Worm (Caenorhabditis elegans): ENCODE results near the gene C25E10.16.

Gene C25E10.16

DNA sequence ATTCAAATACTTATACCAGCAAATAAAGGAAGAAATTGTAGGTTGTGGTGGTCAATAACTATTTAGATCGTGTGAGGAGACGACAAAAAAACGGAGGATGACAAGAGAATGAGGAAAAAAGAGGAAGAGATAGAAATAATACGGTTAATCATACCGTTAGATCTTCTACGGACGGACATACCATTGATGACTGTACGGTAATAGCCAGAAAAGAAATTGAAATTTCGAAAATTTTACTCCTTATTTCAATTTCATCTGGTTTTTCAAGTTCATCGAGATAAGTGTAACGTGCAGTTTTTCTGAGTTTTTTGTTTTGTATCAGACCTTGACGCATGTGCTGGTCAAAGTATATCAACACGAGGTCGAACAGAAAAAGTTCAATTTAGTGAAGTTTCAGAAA, 6.5 kb upstream of the C25E10.16 start:
- TF ChIP-seq pes-1 (GFP tag; IDR thresholded peaks at IDR 0.05) (no peak), sea-1 (GFP tag; conservative IDR thresholded peaks at IDR 0.05) (no peak), hmg-4 (GFP tag; optimal IDR thresholded peaks at IDR 0.05) (no peak), hmbx-1 (tag; optimal IDR thresholded peaks at IDR 0.05) (no peak), hnd-1 (tag; optimal IDR thresholded peaks at IDR 0.05) (no peak), tbx-37 (GFP tag; conservative IDR thresholded peaks at IDR 0.05) (no peak), ceh-13 (GFP tag; optimal IDR thresholded peaks at IDR 0.05) (no peak), ama-1 (optimal IDR thresholded peaks at IDR 0.05) (no peak), scrt-1 (GFP tag; IDR thresholded peaks at IDR 0.05) (no peak), F13C5.2 (tag; optimal IDR thresholded peaks at IDR 0.05) (no peak), aly-1 (tag; optimal IDR thresholded peaks at IDR 0.05) (no peak)

DNA sequence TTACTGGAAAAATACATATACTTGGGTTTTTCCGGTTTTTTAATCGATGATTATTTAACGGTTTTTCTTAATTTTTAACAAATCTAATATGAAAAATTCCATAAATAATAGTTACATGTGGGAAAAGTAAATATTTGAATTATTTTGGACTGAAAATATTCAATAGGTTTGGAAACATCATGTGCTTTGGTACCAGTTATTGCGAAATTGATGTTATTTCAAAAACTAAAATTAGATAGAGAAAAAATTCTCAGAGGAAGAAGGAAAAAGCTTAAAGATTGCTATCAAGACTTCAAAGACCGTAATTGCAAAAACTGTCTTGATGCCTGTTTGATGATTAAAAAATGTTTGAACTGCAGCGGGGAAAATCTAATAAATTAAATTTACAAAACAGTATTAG, 5.6 kb upstream of the C25E10.16 start:
- TF ChIP-seq ceh-36 (tag; optimal IDR thresholded peaks at IDR 0.05) (no peak), tbx-11 (GFP tag; IDR thresholded peaks at IDR 0.05) (no peak), ets-7 (tag; optimal IDR thresholded peaks at IDR 0.05) (no peak), pes-1 (GFP tag; IDR thresholded peaks at IDR 0.05) (no peak), hmg-4 (GFP tag; optimal IDR thresholded peaks at IDR 0.05) (no peak), sea-1 (GFP tag; conservative IDR thresholded peaks at IDR 0.05) (no peak), ceh-13 (GFP tag; optimal IDR thresholded peaks at IDR 0.05) (no peak), F13C5.2 (tag; optimal IDR thresholded peaks at IDR 0.05) (no peak), hmbx-1 (tag; optimal IDR thresholded peaks at IDR 0.05) (no peak), aly-1 (tag; optimal IDR thresholded peaks at IDR 0.05) (no peak), scrt-1 (GFP tag; IDR thresholded peaks at IDR 0.05) (no peak), flt-1 (GFP tag; IDR thresholded peaks at IDR 0.05) (no peak), tra-4 (tag; optimal IDR thresholded peaks at IDR 0.05) (no peak), B0310.2 (tag; optimal IDR thresholded peaks at IDR 0.05) (no peak), ama-1 (optimal IDR thresholded peaks at IDR 0.05) (no peak), hnd-1 (tag; optimal IDR thresholded peaks at IDR 0.05) (no peak), tbx-37 (GFP tag; conservative IDR thresholded peaks at IDR 0.05) (no peak)

ce11 chrV:9063134-9063533, 3.8 kb upstream of the C25E10.16 start:
- TF ChIP-seq F13C5.2 (tag; optimal IDR thresholded peaks at IDR 0.05) = no peak
- no peak for TF ChIP-seq pes-1 (GFP tag; IDR thresholded peaks at IDR 0.05)
- no peak for TF ChIP-seq ama-1 (optimal IDR thresholded peaks at IDR 0.05)
- no peak for TF ChIP-seq scrt-1 (GFP tag; IDR thresholded peaks at IDR 0.05)
- TF ChIP-seq tbx-11 (GFP tag; IDR thresholded peaks at IDR 0.05) = no peak
- no peak for TF ChIP-seq ceh-36 (tag; optimal IDR thresholded peaks at IDR 0.05)
- TF ChIP-seq tbx-37 (GFP tag; conservative IDR thresholded peaks at IDR 0.05) = no peak
- no peak for TF ChIP-seq aly-1 (tag; optimal IDR thresholded peaks at IDR 0.05)
- TF ChIP-seq hmbx-1 (tag; optimal IDR thresholded peaks at IDR 0.05) = no peak
- TF ChIP-seq B0310.2 (tag; optimal IDR thresholded peaks at IDR 0.05) = no peak
- no peak for TF ChIP-seq hnd-1 (tag; optimal IDR thresholded peaks at IDR 0.05)
- no peak for TF ChIP-seq ceh-13 (GFP tag; optimal IDR thresholded peaks at IDR 0.05)
- TF ChIP-seq hmg-4 (GFP tag; optimal IDR thresholded peaks at IDR 0.05) = no peak
- no peak for TF ChIP-seq sea-1 (GFP tag; conservative IDR thresholded peaks at IDR 0.05)
- TF ChIP-seq tra-4 (tag; optimal IDR thresholded peaks at IDR 0.05) = no peak
- TF ChIP-seq ets-7 (tag; optimal IDR thresholded peaks at IDR 0.05) = no peak

ce11 chrV:9062341-9062740, 3.0 kb upstream of the C25E10.16 start, which contains the start of gene C25E10.12:
Gene C25E10.12 (minus strand): TSS chrV:9062441.
- TF ChIP-seq tbx-37 (GFP tag; conservative IDR thresholded peaks at IDR 0.05) (no peak), tbx-11 (GFP tag; IDR thresholded peaks at IDR 0.05) (no peak), B0310.2 (tag; optimal IDR thresholded peaks at IDR 0.05) (no peak), hmbx-1 (tag; optimal IDR thresholded peaks at IDR 0.05) (no peak), aly-1 (tag; optimal IDR thresholded peaks at IDR 0.05) (no peak), ets-7 (tag; optimal IDR thresholded peaks at IDR 0.05) (no peak), sea-1 (GFP tag; conservative IDR thresholded peaks at IDR 0.05) (no peak), flt-1 (GFP tag; IDR thresholded peaks at IDR 0.05) (no peak), ama-1 (optimal IDR thresholded peaks at IDR 0.05) (no peak), pes-1 (GFP tag; IDR thresholded peaks at IDR 0.05) (no peak), tra-4 (tag; optimal IDR thresholded peaks at IDR 0.05) (no peak), hmg-4 (GFP tag; optimal IDR thresholded peaks at IDR 0.05) (no peak), ceh-13 (GFP tag; optimal IDR thresholded peaks at IDR 0.05) (no peak)

ce11 chrV:9058627-9059026, 741 bp downstream of the C25E10.16 start, which contains the start of gene C25E10.11:
Gene C25E10.11 (minus strand): TSS chrV:9058727.
- no peak for TF ChIP-seq tbx-37 (GFP tag; conservative IDR thresholded peaks at IDR 0.05)
- TF ChIP-seq hnd-1 (tag; optimal IDR thresholded peaks at IDR 0.05) = no peak
- TF ChIP-seq flt-1 (GFP tag; IDR thresholded peaks at IDR 0.05) = no peak
- TF ChIP-seq pes-1 (GFP tag; IDR thresholded peaks at IDR 0.05) = no peak
- TF ChIP-seq ceh-13 (GFP tag; optimal IDR thresholded peaks at IDR 0.05) = no peak
- TF ChIP-seq B0310.2 (tag; optimal IDR thresholded peaks at IDR 0.05) = no peak
- TF ChIP-seq ama-1 (optimal IDR thresholded peaks at IDR 0.05) = no peak
- TF ChIP-seq tbx-11 (GFP tag; IDR thresholded peaks at IDR 0.05) = no peak
- no peak for TF ChIP-seq aly-1 (tag; optimal IDR thresholded peaks at IDR 0.05)
- TF ChIP-seq scrt-1 (GFP tag; IDR thresholded peaks at IDR 0.05) = no peak
- TF ChIP-seq sea-1 (GFP tag; conservative IDR thresholded peaks at IDR 0.05) = no peak
- no peak for TF ChIP-seq F13C5.2 (tag; optimal IDR thresholded peaks at IDR 0.05)
- no peak for TF ChIP-seq tra-4 (tag; optimal IDR thresholded peaks at IDR 0.05)
- TF ChIP-seq hmg-4 (GFP tag; optimal IDR thresholded peaks at IDR 0.05) = no peak
- no peak for TF ChIP-seq hmbx-1 (tag; optimal IDR thresholded peaks at IDR 0.05)
- TF ChIP-seq ceh-36 (tag; optimal IDR thresholded peaks at IDR 0.05) = no peak

DNA sequence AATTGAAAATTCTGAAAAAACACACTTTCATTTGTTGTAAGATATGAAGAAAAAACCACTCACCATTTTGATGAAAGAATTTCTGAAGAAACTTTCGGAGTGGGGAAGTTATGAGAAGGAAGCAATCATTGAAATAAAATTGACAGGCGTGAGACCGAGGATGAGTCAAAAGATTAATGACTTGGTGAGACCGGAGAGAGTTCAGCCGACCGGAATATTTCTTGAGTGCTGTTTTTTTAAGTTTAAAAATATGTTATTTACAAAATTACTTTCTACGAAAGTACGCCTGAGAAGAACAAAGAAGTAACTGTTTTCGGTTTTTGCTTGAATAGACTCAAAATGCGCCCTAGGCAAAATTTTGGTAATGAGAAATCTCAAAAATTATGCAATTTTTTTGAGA, 3.1 kb downstream of the C25E10.16 start, which contains the start of gene C25E10.10:
C25E10.10 (minus strand) TSS at position 101 of the 400 bp plus-strand sequence.
- TF ChIP-seq scrt-1 (GFP tag; IDR thresholded peaks at IDR 0.05) = no peak
- TF ChIP-seq tbx-11 (GFP tag; IDR thresholded peaks at IDR 0.05) = no peak
- no peak for TF ChIP-seq ceh-36 (tag; optimal IDR thresholded peaks at IDR 0.05)
- no peak for TF ChIP-seq pes-1 (GFP tag; IDR thresholded peaks at IDR 0.05)
- no peak for TF ChIP-seq tra-4 (tag; optimal IDR thresholded peaks at IDR 0.05)
- no peak for TF ChIP-seq F13C5.2 (tag; optimal IDR thresholded peaks at IDR 0.05)

DNA sequence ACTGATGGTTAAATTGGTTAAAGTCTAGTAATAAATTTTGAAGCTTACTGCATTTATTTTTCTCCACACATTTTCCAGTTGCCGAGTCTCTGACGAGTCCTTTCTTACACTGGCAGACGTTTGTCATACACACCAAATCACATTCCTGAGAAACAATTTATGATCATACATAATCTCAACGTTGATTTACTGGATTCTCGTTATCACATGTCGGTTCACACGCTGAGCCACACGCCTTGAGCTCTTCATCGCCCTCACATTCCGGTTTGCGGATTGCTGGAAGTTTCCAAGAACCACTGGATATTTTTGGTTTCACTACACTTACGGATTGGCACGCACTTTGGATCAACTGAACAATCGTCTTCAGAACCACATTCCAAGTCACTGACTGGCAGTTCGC, 3.7 kb downstream of the C25E10.16 start:
- TF ChIP-seq B0310.2 (tag; optimal IDR thresholded peaks at IDR 0.05) (no peak), flt-1 (GFP tag; IDR thresholded peaks at IDR 0.05) (no peak), pes-1 (GFP tag; IDR thresholded peaks at IDR 0.05) (no peak), sea-1 (GFP tag; conservative IDR thresholded peaks at IDR 0.05) (no peak), tbx-11 (GFP tag; IDR thresholded peaks at IDR 0.05) (no peak), hmbx-1 (tag; optimal IDR thresholded peaks at IDR 0.05) (no peak), ceh-36 (tag; optimal IDR thresholded peaks at IDR 0.05) (no peak), hnd-1 (tag; optimal IDR thresholded peaks at IDR 0.05) (no peak), tra-4 (tag; optimal IDR thresholded peaks at IDR 0.05) (no peak), tbx-37 (GFP tag; conservative IDR thresholded peaks at IDR 0.05) (no peak), ceh-13 (GFP tag; optimal IDR thresholded peaks at IDR 0.05) (no peak), hmg-4 (GFP tag; optimal IDR thresholded peaks at IDR 0.05) (no peak), ama-1 (optimal IDR thresholded peaks at IDR 0.05) (no peak), aly-1 (tag; optimal IDR thresholded peaks at IDR 0.05) (no peak), ets-7 (tag; optimal IDR thresholded peaks at IDR 0.05) (no peak), scrt-1 (GFP tag; IDR thresholded peaks at IDR 0.05) (no peak), F13C5.2 (tag; optimal IDR thresholded peaks at IDR 0.05) (no peak)
